Fruit fly (Drosophila melanogaster) whole organism, embryonic: ENCODE data around the gene CG4074.

ENCODE experiments used
- B-H2 ChIP-seq: fragments of 200-800 bp; sonication (Bioruptor generic); optimal IDR thresholded peaks from 2 replicates; lab custom pipeline; 2018; ENCODE audit warnings: missing biosample characterization, mild to moderate bottlenecking, missing genetic modification characterization
- CG10209 ChIP-seq: fragments of 200-800 bp; sonication (Bioruptor generic); optimal IDR thresholded peaks from 3 replicates; lab custom pipeline; 2017; ENCODE audit warnings: missing biosample characterization, mild to moderate bottlenecking, missing genetic modification characterization, missing genetic modification reagents
- CG10366 ChIP-seq: fragments of 200-800 bp; sonication (Bioruptor generic); IDR thresholded peaks from 2 replicates; pipeline ENCODE4 v1.3.6; 2022; ENCODE audit warnings: missing biosample characterization, missing genetic modification characterization
- CG11456 ChIP-seq: fragments of 200-800 bp; sonication (Bioruptor generic); IDR thresholded peaks from 3 replicates; pipeline ENCODE4 v1.3.6; 2022; ENCODE audit warnings: missing biosample characterization, missing genetic modification characterization
- CG11504 ChIP-seq: fragments of 200-800 bp; sonication (Bioruptor generic); optimal IDR thresholded peaks from 3 replicates; lab custom pipeline; 2019; ENCODE audit warnings: missing biosample characterization, mild to moderate bottlenecking, missing genetic modification characterization, moderate library complexity
- CG12071 ChIP-seq: fragments of 200-800 bp; sonication (Bioruptor generic); optimal IDR thresholded peaks from 3 replicates; lab custom pipeline; 2018; ENCODE audit warnings: missing biosample characterization, mild to moderate bottlenecking, missing genetic modification characterization
- CG15479 ChIP-seq: fragments of 200-800 bp; sonication (Bioruptor generic); optimal IDR thresholded peaks from 3 replicates; lab custom pipeline; 2019; ENCODE audit warnings: missing biosample characterization, mild to moderate bottlenecking, missing genetic modification characterization, moderate library complexity
- CG15696 ChIP-seq: fragments of 200-800 bp; sonication (Bioruptor generic); optimal IDR thresholded peaks from 2 replicates; lab custom pipeline; 2019; ENCODE audit warnings: missing biosample characterization, mild to moderate bottlenecking, missing genetic modification characterization, moderate library complexity
- CG2116 ChIP-seq: fragments of 200-800 bp; sonication (Bioruptor generic); optimal IDR thresholded peaks from 3 replicates; lab custom pipeline; 2018; ENCODE audit warnings: missing biosample characterization, mild to moderate bottlenecking, missing genetic modification characterization
- CG2678 ChIP-seq: fragments of 200-800 bp; sonication (Bioruptor generic); optimal IDR thresholded peaks from 3 replicates; lab custom pipeline; 2019; ENCODE audit warnings: missing biosample characterization, mild to moderate bottlenecking, missing genetic modification characterization, moderate library complexity
- CG3163 ChIP-seq: fragments of 200-800 bp; sonication (Bioruptor generic); optimal IDR thresholded peaks from 3 replicates; lab custom pipeline; 2016; ENCODE audit warnings: missing biosample characterization, missing genetic modification characterization
- CG32767 ChIP-seq: fragments of 200-800 bp; sonication (Bioruptor generic); IDR thresholded peaks from 2 replicates; pipeline ENCODE4 v1.3.6; 2022; ENCODE audit warnings: missing biosample characterization, missing genetic modification characterization
- CG32772 ChIP-seq: fragments of 200-800 bp; sonication (Bioruptor generic); IDR thresholded peaks from 2 replicates; pipeline ENCODE4 v1.3.6; 2022; ENCODE audit warnings: missing biosample characterization, missing genetic modification characterization
- CG34224 ChIP-seq: fragments of 200-800 bp; sonication (Bioruptor generic); IDR thresholded peaks from 3 replicates; pipeline ENCODE4 v1.3.6; 2022; ENCODE audit warnings: missing biosample characterization, missing genetic modification characterization; ENCODE audit not compliant: partially characterized antibody
- CG3847 ChIP-seq: fragments of 200-800 bp; sonication (Bioruptor generic); IDR thresholded peaks from 2 replicates; pipeline ENCODE4 v1.3.6; 2022; ENCODE audit warnings: missing biosample characterization, missing genetic modification characterization
- CG4282 ChIP-seq: fragments of 200-800 bp; sonication (Bioruptor generic); optimal IDR thresholded peaks from 2 replicates; lab custom pipeline; 2016; ENCODE audit warnings: missing biosample characterization, missing genetic modification characterization
- CG4328 ChIP-seq: fragments of 200-800 bp; sonication (Bioruptor generic); optimal IDR thresholded peaks from 3 replicates; lab custom pipeline; 2017; ENCODE audit warnings: missing biosample characterization, missing genetic modification reagents, missing genetic modification characterization
- CG4360 ChIP-seq: fragments of 200-800 bp; sonication (Bioruptor generic); IDR thresholded peaks from 2 replicates; pipeline ENCODE4 v1.3.6; 2022; ENCODE audit warnings: missing biosample characterization, missing genetic modification characterization
- CG43689 ChIP-seq: fragments of 200-800 bp; sonication (Bioruptor generic); IDR thresholded peaks from 2 replicates; pipeline ENCODE4 v1.3.6; 2022; ENCODE audit warnings: missing biosample characterization, missing genetic modification characterization
- CG5245 ChIP-seq: fragments of 200-800 bp; sonication (Bioruptor generic); optimal IDR thresholded peaks from 3 replicates; lab custom pipeline; 2016; ENCODE audit warnings: missing biosample characterization, missing genetic modification characterization
- CG5953 ChIP-seq: fragments of 200-800 bp; sonication (Bioruptor generic); IDR thresholded peaks from 2 replicates; pipeline ENCODE4 v1.3.6; 2022; ENCODE audit warnings: missing biosample characterization, missing genetic modification characterization
- CG6654 ChIP-seq: fragments of 200-800 bp; sonication (Bioruptor generic); optimal IDR thresholded peaks from 2 replicates; lab custom pipeline; 2017; ENCODE audit warnings: missing biosample characterization, mild to moderate bottlenecking, missing genetic modification characterization
- CG9215 ChIP-seq: fragments of 200-800 bp; sonication (Bioruptor generic); IDR thresholded peaks from 2 replicates; pipeline ENCODE4 v1.3.6; 2022; ENCODE audit warnings: missing biosample characterization, missing genetic modification characterization
- CG9727 ChIP-seq: fragments of 200-800 bp; sonication (Bioruptor generic); optimal IDR thresholded peaks from 3 replicates; lab custom pipeline; 2017; ENCODE audit warnings: missing biosample characterization, mild to moderate bottlenecking, missing genetic modification characterization
- CkIIα-i1 ChIP-seq: fragments of 200-800 bp; sonication (Bioruptor generic); IDR thresholded peaks from 2 replicates; pipeline ENCODE4 v1.3.6; 2022; ENCODE audit warnings: missing biosample characterization, missing genetic modification characterization
- Doc2 ChIP-seq: fragments of 200-800 bp; sonication (Bioruptor generic); IDR thresholded peaks from 2 replicates; pipeline ENCODE4 v1.3.6; 2022; ENCODE audit warnings: missing biosample characterization, missing genetic modification characterization
- Dp ChIP-seq: fragments of 200-800 bp; sonication (Bioruptor generic); optimal IDR thresholded peaks from 2 replicates; lab custom pipeline; 2018; ENCODE audit warnings: missing biosample characterization, mild to moderate bottlenecking, missing genetic modification characterization, moderate library complexity
- H2.0 ChIP-seq: fragments of 200-800 bp; sonication (Bioruptor generic); IDR thresholded peaks from 2 replicates; pipeline ENCODE4 v1.3.6; 2022; ENCODE audit warnings: missing biosample characterization, missing genetic modification characterization
- Hmr ChIP-seq: fragments of 200-800 bp; sonication (Bioruptor generic); optimal IDR thresholded peaks from 3 replicates; lab custom pipeline; 2017; ENCODE audit warnings: mild to moderate bottlenecking, missing biosample characterization, missing genetic modification reagents, missing genetic modification characterization
- Hr3 ChIP-seq: fragments of 200-800 bp; sonication (Bioruptor generic); optimal IDR thresholded peaks from 3 replicates; lab custom pipeline; 2016; ENCODE audit warnings: missing biosample characterization, missing genetic modification characterization
- Trl ChIP-seq, 3 experiments: fragments of >200 bp in 2 of 3; fragments of 200-800 bp in 1 of 3; sonication (Bioruptor generic) in 1 of 3; optimal IDR thresholded peaks; 2 replicates in 1 of 3; 3 replicates in 2 of 3; lab custom pipeline; 2016 to 2017; ENCODE audit warnings: missing biosample characterization in 1 of 3, missing genetic modification characterization in 1 of 3
- bab2 ChIP-seq: fragments of 200-800 bp; sonication (Bioruptor generic); optimal IDR thresholded peaks from 2 replicates; lab custom pipeline; 2016; ENCODE audit warnings: missing biosample characterization, missing genetic modification characterization
- btn ChIP-seq: fragments of 200-800 bp; sonication (Bioruptor generic); optimal IDR thresholded peaks from 2 replicates; lab custom pipeline; 2016; ENCODE audit warnings: missing biosample characterization, missing genetic modification characterization
- danr ChIP-seq: fragments of 200-800 bp; sonication (Bioruptor generic); IDR thresholded peaks from 2 replicates; pipeline ENCODE4 v1.3.6; 2022; ENCODE audit warnings: missing biosample characterization, missing genetic modification characterization
- eyg ChIP-seq: fragments of 200-800 bp; sonication (Bioruptor generic); optimal IDR thresholded peaks from 3 replicates; lab custom pipeline; 2016; ENCODE audit warnings: missing biosample characterization, missing genetic modification characterization
- ftz-f1 ChIP-seq: fragments of 200-800 bp; sonication (Bioruptor generic); optimal IDR thresholded peaks from 2 replicates; lab custom pipeline; 2016; ENCODE audit warnings: missing biosample characterization, missing genetic modification characterization
- gsb ChIP-seq: fragments of 200-800 bp; sonication (Bioruptor generic); IDR thresholded peaks from 2 replicates; pipeline ENCODE4 v1.3.6; 2022; ENCODE audit warnings: missing biosample characterization, missing genetic modification characterization
- kni ChIP-seq: fragments of 200-800 bp; sonication (Bioruptor generic); optimal IDR thresholded peaks from 3 replicates; lab custom pipeline; 2017; ENCODE audit warnings: mild to moderate bottlenecking, missing biosample characterization, missing genetic modification reagents, missing genetic modification characterization
- knrl ChIP-seq: fragments of 200-800 bp; sonication (Bioruptor generic); IDR thresholded peaks from 3 replicates; pipeline ENCODE4 v1.3.6; 2022; ENCODE audit warnings: missing biosample characterization, missing genetic modification characterization; ENCODE audit not compliant: partially characterized antibody
- onecut ChIP-seq: fragments of 200-800 bp; sonication (Bioruptor generic); IDR thresholded peaks from 2 replicates; pipeline ENCODE4 v1.3.6; 2022; ENCODE audit warnings: missing biosample characterization, missing genetic modification characterization
- row ChIP-seq: fragments of 200-800 bp; sonication (Bioruptor generic); IDR thresholded peaks from 3 replicates; pipeline ENCODE4 v1.3.6; 2022; ENCODE audit warnings: missing biosample characterization, missing genetic modification characterization
- sens ChIP-seq: fragments of 200-800 bp; sonication (Bioruptor generic); peaks from one replicate; lab custom pipeline; 2016; ENCODE audit warnings: missing biosample characterization, missing genetic modification characterization
- sisA ChIP-seq: fragments of 200-800 bp; sonication (Bioruptor generic); IDR thresholded peaks from 2 replicates; pipeline ENCODE4 v1.3.6; 2022; ENCODE audit warnings: missing biosample characterization, missing genetic modification characterization
- sob ChIP-seq: fragments of 200-800 bp; sonication (Bioruptor generic); IDR thresholded peaks from 2 replicates; pipeline ENCODE4 v1.3.6; 2022; ENCODE audit warnings: missing biosample characterization, missing genetic modification characterization
- tna ChIP-seq: fragments of 200-800 bp; sonication (Bioruptor generic); IDR thresholded peaks from 2 replicates; pipeline ENCODE4 v1.3.6; 2022; ENCODE audit warnings: missing biosample characterization, missing genetic modification characterization; ENCODE audit not compliant: partially characterized antibody
- toy ChIP-seq: fragments of 200-800 bp; sonication (Bioruptor generic); IDR thresholded peaks from 2 replicates; pipeline ENCODE4 v1.3.6; 2022; ENCODE audit warnings: missing biosample characterization, missing genetic modification characterization
- twi ChIP-seq: fragments of 200-800 bp; optimal IDR thresholded peaks from 2 replicates; lab custom pipeline; 2019; ENCODE audit warnings: missing biosample characterization, mild to moderate bottlenecking, missing genetic modification characterization, moderate library complexity
- unc-4 ChIP-seq: fragments of 200-800 bp; sonication (Bioruptor generic); IDR thresholded peaks from 2 replicates; pipeline ENCODE4 v1.3.6; 2022; ENCODE audit warnings: missing biosample characterization, missing genetic modification characterization; ENCODE audit not compliant: partially characterized antibody
- wdn ChIP-seq: fragments of 200-800 bp; sonication (Bioruptor generic); IDR thresholded peaks from 2 replicates; pipeline ENCODE4 v1.3.6; 2022; ENCODE audit warnings: missing biosample characterization, missing genetic modification characterization

The CG4074 gene

DNA sequence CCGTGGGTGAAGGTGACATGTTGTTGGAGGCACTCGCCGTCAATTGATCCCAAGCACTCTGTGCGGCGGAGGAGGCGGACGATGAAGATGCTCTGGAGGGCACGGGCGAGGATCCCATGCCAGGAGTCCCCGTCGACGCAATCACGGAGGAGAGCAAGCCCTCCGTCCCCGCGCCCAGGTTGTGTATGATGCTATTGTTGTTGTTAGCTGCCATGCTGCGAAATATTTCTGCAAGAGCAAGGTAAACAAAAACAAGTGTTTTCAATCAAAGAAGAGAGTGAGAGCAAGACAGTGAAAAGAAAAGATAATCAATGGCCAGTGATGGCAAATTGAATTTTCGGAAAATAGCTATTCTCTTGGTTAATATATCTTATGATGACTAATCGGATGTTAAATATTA is 15.1 kb upstream of the CG4074 start (continued):
- TF ChIP-seq Trl (optimal IDR thresholded peaks at IDR 0.05; lab: Kevin White, UChicago) (peak in 1 of 2 experiments; percentile 32), Trl (GFP tag; optimal IDR thresholded peaks at IDR 0.05; lab: Kevin White, UChicago) (no peak), btn (no peak), onecut (GFP tag; lab: Robert Waterston, UW) (peak; percentile 38), ftz-f1 (GFP tag; lab: Kevin White, UChicago) (no peak), knrl (GFP tag; lab: Robert Waterston, UW) (no peak), sens (GFP tag; lab: Kevin White, UChicago) (no peak), CG10209 (no peak), CG15479 (GFP tag; lab: Kevin White, UChicago) (peak; percentile 66), CG3847 (GFP tag; lab: Robert Waterston, UW) (no peak), B-H2 (GFP tag; lab: Kevin White, UChicago) (no peak), CG11456 (GFP tag; lab: Robert Waterston, UW) (no peak), CG4282 (GFP tag; lab: Kevin White, UChicago) (no peak), CG9215 (no peak), eyg (GFP tag; lab: Kevin White, UChicago) (no peak), Doc2 (GFP tag; lab: Robert Waterston, UW) (no peak), CG32767 (GFP tag; lab: Robert Waterston, UW) (no peak), kni (GFP tag; lab: Kevin White, UChicago) (no peak), CG34224 (peak; percentile 17; the same call in 1 of the 3 replicates), CG4360 (peak; percentile 59), CG2678 (tag; lab: Kevin White, UChicago) (no peak)

DNA sequence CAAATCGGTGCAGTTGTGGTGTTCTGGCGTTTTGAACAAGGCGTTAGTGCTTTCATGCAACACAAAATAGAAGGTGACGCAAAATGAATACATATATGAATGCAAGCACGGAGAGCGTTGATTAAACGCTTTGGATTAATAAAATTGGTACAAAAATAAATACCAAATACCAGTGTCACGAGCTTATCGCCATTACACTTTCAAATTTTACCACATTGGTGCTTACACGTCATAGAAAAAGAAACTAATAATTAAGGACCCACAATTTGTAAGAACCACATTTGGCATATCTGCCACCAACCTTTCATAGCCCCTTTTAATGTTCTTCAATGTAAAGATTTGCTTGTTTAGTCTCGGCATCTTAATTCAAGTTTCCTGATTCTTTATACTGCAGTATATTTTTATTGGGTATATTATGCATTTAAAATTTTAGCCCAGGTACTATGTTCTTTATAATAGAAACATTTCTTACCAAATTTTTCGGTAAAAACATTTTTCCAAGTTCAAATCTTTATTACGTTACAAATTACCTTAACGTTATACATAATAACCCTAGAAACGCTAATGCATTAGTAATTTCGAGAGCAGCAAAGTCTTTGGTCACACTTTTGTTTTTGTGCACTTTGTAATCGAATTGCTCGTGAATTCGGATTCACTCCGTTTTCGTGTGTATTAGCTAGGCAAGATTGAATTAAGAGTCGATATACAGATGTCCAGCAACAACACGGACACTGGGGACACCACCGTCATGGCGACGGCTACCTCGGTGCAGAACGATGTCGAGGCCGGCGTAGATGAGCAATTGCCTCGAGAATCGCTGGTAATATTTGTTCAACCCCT is 9.1 kb upstream of the CG4074 start, which contains the start of the genes Pex16 and Pex14:
Gene Pex16 (minus strand): TSS at position 41 of the 840 bp plus-strand sequence.
Gene Pex14 (plus strand): TSS at position 576 of the 840 bp plus-strand sequence.
- peak; percentile 61 for TF ChIP-seq CG15696 (tag; lab: Kevin White, UChicago)
- peak; percentile 20 for TF ChIP-seq CG12071 (GFP tag; lab: Kevin White, UChicago)
- TF ChIP-seq danr (GFP tag; lab: Robert Waterston, UW): no peak
- TF ChIP-seq CG5953 (GFP tag; lab: Robert Waterston, UW): peak; percentile 62
- TF ChIP-seq gsb (GFP tag; lab: Robert Waterston, UW): no peak
- peak; percentile 78 for TF ChIP-seq sisA (GFP tag; lab: Robert Waterston, UW)
- peak; percentile 73 for TF ChIP-seq CG10366 (GFP tag; lab: Robert Waterston, UW)
- peak; percentile 79 for TF ChIP-seq sob (GFP tag; lab: Robert Waterston, UW)
- no peak for TF ChIP-seq CkIIα-i1
- TF ChIP-seq H2.0 (GFP tag; lab: Robert Waterston, UW): peak; percentile 71
- peak; percentile 65 for TF ChIP-seq CG32772 (GFP tag; lab: Robert Waterston, UW)
- TF ChIP-seq unc-4: 0 out of 2 replicates have a peak, but pooled peaks have one; percentile 13
- peak; percentile 47 for TF ChIP-seq CG4328 (GFP tag; lab: Kevin White, UChicago)
- TF ChIP-seq Hmr (GFP tag; lab: Kevin White, UChicago): no peak
- TF ChIP-seq CG43689 (GFP tag; lab: Robert Waterston, UW): 0 out of 2 replicates have a peak, but pooled peaks have one; percentile 11
- peak; percentile 30 for TF ChIP-seq Dp
- TF ChIP-seq toy: no peak
- TF ChIP-seq CG2116 (GFP tag; lab: Kevin White, UChicago): peak; percentile 47
- no peak for TF ChIP-seq CG6654
- TF ChIP-seq wdn (GFP tag; lab: Robert Waterston, UW): peak; percentile 37; the same call in 1 of the 2 replicates
- TF ChIP-seq twi (tag; lab: Kevin White, UChicago): peak; percentile 42
- TF ChIP-seq CG9727 (GFP tag; lab: Kevin White, UChicago): peak; percentile 69
- no peak for TF ChIP-seq B-H2 (GFP tag; lab: Kevin White, UChicago)
- TF ChIP-seq tna (GFP tag; lab: Robert Waterston, UW): no peak
- no peak for TF ChIP-seq CG11504 (tag; lab: Kevin White, UChicago)
- TF ChIP-seq CG3163 (GFP tag; lab: Kevin White, UChicago): peak; percentile 36
- TF ChIP-seq bab2 (GFP tag; lab: Kevin White, UChicago): peak; percentile 82
- TF ChIP-seq CG5245: peak; percentile 47
- TF ChIP-seq Hr3 (GFP tag; lab: Kevin White, UChicago): peak; percentile 73
- peak; percentile 90 for TF ChIP-seq row (GFP tag; lab: Robert Waterston, UW)
